Worm (Caenorhabditis elegans): ENCODE data around the gene ZK355.8.

The ZK355.8 gene

DNA sequence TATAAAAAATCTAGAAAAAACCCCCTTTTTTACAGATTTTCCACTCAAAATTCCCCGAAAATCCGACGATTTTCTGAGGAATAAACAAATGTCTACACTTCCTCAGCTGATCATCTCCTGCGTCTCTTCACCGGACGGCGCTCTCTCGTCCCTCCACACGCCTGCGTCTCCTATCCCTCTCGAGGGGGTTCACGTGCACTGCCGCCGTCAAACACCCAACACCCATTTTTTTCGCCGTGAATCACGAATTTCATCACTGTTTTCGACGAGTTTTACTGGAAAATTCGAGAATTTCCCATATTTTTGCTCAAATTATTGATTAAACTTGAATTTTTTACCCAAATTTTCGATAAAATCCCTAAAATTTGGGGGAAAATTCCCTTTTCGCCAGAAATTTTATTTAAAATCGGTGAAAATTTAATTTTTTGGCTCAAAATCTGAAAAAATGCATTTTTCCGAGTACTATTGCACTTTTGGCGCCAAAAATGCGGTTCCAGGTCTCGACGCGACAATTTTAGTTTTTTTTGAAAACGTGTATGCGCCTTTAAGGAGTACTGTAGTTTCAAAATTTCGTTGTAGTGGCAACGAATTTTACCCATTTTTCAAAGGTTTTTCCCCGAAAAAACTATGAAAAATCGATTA lies 6.7 kb upstream of the ZK355.8 start (continued):
- TF ChIP-seq madf-6 (GFP tag; IDR thresholded peaks at IDR 0.05) (peak; percentile 88), F23B12.7 (tag; optimal IDR thresholded peaks at IDR 0.05; ENCODE audit: insufficient read depth) (no peak), ccch-3 (GFP tag; optimal IDR thresholded peaks at IDR 0.05) (no peak), ztf-6 (GFP tag; IDR thresholded peaks at IDR 0.05) (no peak), nfya-1 (tag; optimal IDR thresholded peaks at IDR 0.05; ENCODE audit: borderline replicate concordance, insufficient read depth) (no peak), attf-6 (GFP tag; IDR thresholded peaks at IDR 0.05) (no peak), ztf-25 (GFP tag; IDR thresholded peaks at IDR 0.05) (no peak), B0035.1 (tag; optimal IDR thresholded peaks at IDR 0.05) (peak; percentile 40), gei-17 (GFP tag; optimal IDR thresholded peaks at IDR 0.05) (peak; percentile 44), ekl-4 (GFP tag; IDR thresholded peaks at IDR 0.05) (0 out of 2 replicates have a peak, but pooled peaks have one; percentile 68), D2030.7 (GFP tag; IDR thresholded peaks at IDR 0.05) (peak; percentile 61), F52B5.7 (tag; optimal IDR thresholded peaks at IDR 0.05) (peak; percentile 37), die-1 (tag; optimal IDR thresholded peaks at IDR 0.05) (peak; percentile 0), snpc-1.1 (tag; optimal IDR thresholded peaks at IDR 0.05; ENCODE audit: insufficient read depth) (no peak), T07F8.4 (tag; optimal IDR thresholded peaks at IDR 0.05) (no peak), cebp-2 (GFP tag; IDR thresholded peaks at IDR 0.05) (no peak), unc-130 (GFP tag; optimal IDR thresholded peaks at IDR 0.05) (peak; percentile 59), athp-1 (tag; optimal IDR thresholded peaks at IDR 0.05) (peak; percentile 86), zfh-2 (GFP tag; conservative IDR thresholded peaks at IDR 0.05) (peak; percentile 62; the same call in 1 of the 2 replicates), mcd-1 (GFP tag; IDR thresholded peaks at IDR 0.05) (peak; percentile 63), F22D6.2 (tag; optimal IDR thresholded peaks at IDR 0.05) (no peak), B0261.1 (tag; optimal IDR thresholded peaks at IDR 0.05) (peak; percentile 9), Y53G8AR.9 (GFP tag; conservative IDR thresholded peaks at IDR 0.05) (peak; percentile 49; the same call in 1 of the 2 replicates), C17E4.6 (GFP tag; IDR thresholded peaks at IDR 0.05) (no peak), sea-2 (GFP tag; IDR thresholded peaks at IDR 0.05) (no peak), hlh-26 (GFP tag; conservative IDR thresholded peaks at IDR 0.05) (0 out of 2 replicates have a peak, but pooled peaks have one; percentile 56), nfya-2 (GFP tag; IDR thresholded peaks at IDR 0.05) (no peak), snpc-1.3 (tag; optimal IDR thresholded peaks at IDR 0.05; ENCODE audit: insufficient read depth) (no peak), ztf-26 (tag; optimal IDR thresholded peaks at IDR 0.05) (peak; percentile 53), F55B11.4 (tag; optimal IDR thresholded peaks at IDR 0.05; ENCODE audit: borderline replicate concordance, insufficient read depth) (no peak), C06A6.2 (GFP tag; conservative IDR thresholded peaks at IDR 0.05) (no peak), dpl-1 (GFP tag; optimal IDR thresholded peaks at IDR 0.05) (peak; percentile 49), F37B4.10 (GFP tag; IDR thresholded peaks at IDR 0.05) (no peak), lag-1 (GFP tag; IDR thresholded peaks at IDR 0.05) (no peak), ceh-100 (GFP tag; IDR thresholded peaks at IDR 0.05) (0 out of 2 replicates have a peak, but pooled peaks have one; percentile 21), rpc-1 (optimal IDR thresholded peaks at IDR 0.05) (no peak), rpc-1 (tag; optimal IDR thresholded peaks at IDR 0.05) (no peak), lin-35 (GFP tag; optimal IDR thresholded peaks at IDR 0.05) (peak in 1 of 3 experiments; percentile 31), dpff-1 (tag; optimal IDR thresholded peaks at IDR 0.05) (no peak), F57A8.1 (GFP tag; optimal IDR thresholded peaks at IDR 0.05) (no peak), cebp-1 (GFP tag; IDR thresholded peaks at IDR 0.05) (peak; percentile 84), cebp-1 (tag; optimal IDR thresholded peaks at IDR 0.05) (peak; percentile 93), Y53F4B.3 (GFP tag; IDR thresholded peaks at IDR 0.05) (no peak), fkh-3 (tag; optimal IDR thresholded peaks at IDR 0.05) (no peak), nhr-90 (tag; optimal IDR thresholded peaks at IDR 0.05) (peak; percentile 62), nhr-179 (tag; optimal IDR thresholded peaks at IDR 0.05) (no peak), ztf-22 (GFP tag; optimal IDR thresholded peaks at IDR 0.05) (no peak), xnd-1 (tag; optimal IDR thresholded peaks at IDR 0.05) (peak; percentile 96)
